Fruit fly (Drosophila melanogaster) whole organism, embryonic: Measurements from ENCODE around the gene nonC.

Experiments
- Antp ChIP-seq: fragments of 200-800 bp; sonication (Bioruptor generic); optimal IDR thresholded peaks from 3 replicates; lab custom pipeline; 2016; ENCODE audit warnings: missing biosample characterization, missing genetic modification characterization
- Atf-2 ChIP-seq: fragments of 200-800 bp; sonication (Bioruptor generic); optimal IDR thresholded peaks from 2 replicates; lab custom pipeline; 2016; ENCODE audit warnings: missing biosample characterization, missing genetic modification characterization
- Atf3 ChIP-seq: fragments of 200-800 bp; sonication (Bioruptor generic); optimal IDR thresholded peaks from 3 replicates; lab custom pipeline; 2016; ENCODE audit warnings: missing biosample characterization, missing genetic modification characterization
- B-H2 ChIP-seq: fragments of 200-800 bp; sonication (Bioruptor generic); optimal IDR thresholded peaks from 2 replicates; lab custom pipeline; 2018; ENCODE audit warnings: missing biosample characterization, mild to moderate bottlenecking, missing genetic modification characterization
- Bdp1 ChIP-seq: fragments of 200-800 bp; sonication (Bioruptor generic); optimal IDR thresholded peaks from 3 replicates; lab custom pipeline; 2016; ENCODE audit warnings: missing biosample characterization, missing genetic modification characterization
- CG10147 ChIP-seq: fragments of 200-800 bp; sonication (Bioruptor generic); optimal IDR thresholded peaks from 2 replicates; lab custom pipeline; 2019; ENCODE audit warnings: missing biosample characterization, mild to moderate bottlenecking, missing genetic modification characterization, moderate library complexity
- CG11695 ChIP-seq: fragments of 200-800 bp; sonication (Bioruptor generic); IDR thresholded peaks from 3 replicates; pipeline ENCODE4 v1.3.6; 2022; ENCODE audit warnings: missing biosample characterization, missing genetic modification characterization
- CG12071 ChIP-seq: fragments of 200-800 bp; sonication (Bioruptor generic); optimal IDR thresholded peaks from 3 replicates; lab custom pipeline; 2018; ENCODE audit warnings: missing biosample characterization, mild to moderate bottlenecking, missing genetic modification characterization
- CG12236 ChIP-seq: fragments of 200-800 bp; sonication (Bioruptor generic); optimal IDR thresholded peaks from 2 replicates; lab custom pipeline; 2016; ENCODE audit warnings: missing biosample characterization, missing genetic modification characterization
- CG1233 ChIP-seq: fragments of 200-800 bp; sonication (Bioruptor generic); optimal IDR thresholded peaks from 4 replicates; lab custom pipeline; 2018; ENCODE audit warnings: missing biosample characterization, mild to moderate bottlenecking, missing genetic modification characterization
- CG1602 ChIP-seq: fragments of 200-800 bp; sonication (Bioruptor generic); optimal IDR thresholded peaks from 3 replicates; lab custom pipeline; 2016; ENCODE audit warnings: missing biosample characterization, missing genetic modification characterization
- CG16813 ChIP-seq: fragments of 200-800 bp; sonication (Bioruptor generic); IDR thresholded peaks from 3 replicates; pipeline ENCODE4 v1.3.6; 2022; ENCODE audit warnings: missing biosample characterization, missing genetic modification characterization; ENCODE audit not compliant: partially characterized antibody
- CG17359 ChIP-seq: fragments of 200-800 bp; sonication (Bioruptor generic); optimal IDR thresholded peaks from 3 replicates; lab custom pipeline; 2018; ENCODE audit warnings: missing biosample characterization, mild to moderate bottlenecking, missing genetic modification characterization, moderate library complexity
- CG33213 ChIP-seq: fragments of 200-800 bp; sonication (Bioruptor generic); optimal IDR thresholded peaks from 3 replicates; lab custom pipeline; 2016; ENCODE audit warnings: missing biosample characterization, missing genetic modification characterization
- CG3838 ChIP-seq: fragments of 200-800 bp; sonication (Bioruptor generic); optimal IDR thresholded peaks from 3 replicates; lab custom pipeline; 2016; ENCODE audit warnings: missing biosample characterization, missing genetic modification characterization
- CG5180 ChIP-seq: fragments of 200-800 bp; sonication (Bioruptor generic); optimal IDR thresholded peaks from 3 replicates; lab custom pipeline; 2017; ENCODE audit warnings: missing biosample characterization, missing genetic modification characterization, mild to moderate bottlenecking, moderate library complexity, missing genetic modification reagents
- CG6765 ChIP-seq: fragments of 200-800 bp; sonication (Bioruptor generic); optimal IDR thresholded peaks from 3 replicates; lab custom pipeline; 2017; ENCODE audit warnings: missing biosample characterization, mild to moderate bottlenecking, missing genetic modification characterization
- CG6813 ChIP-seq: fragments of 200-800 bp; sonication (Bioruptor generic); optimal IDR thresholded peaks from 2 replicates; lab custom pipeline; 2017; ENCODE audit warnings: missing biosample characterization, missing genetic modification characterization, mild to moderate bottlenecking, moderate library complexity, missing genetic modification reagents
- CG8281 ChIP-seq: fragments of 200-800 bp; sonication (Bioruptor generic); optimal IDR thresholded peaks from 2 replicates; lab custom pipeline; 2018; ENCODE audit warnings: missing biosample characterization, mild to moderate bottlenecking, missing genetic modification characterization, moderate library complexity
- CrebB ChIP-seq: fragments of 200-800 bp; sonication (Bioruptor generic); optimal IDR thresholded peaks from 3 replicates; lab custom pipeline; 2018; ENCODE audit warnings: missing biosample characterization, mild to moderate bottlenecking, missing genetic modification characterization
- Dp ChIP-seq: fragments of 200-800 bp; sonication (Bioruptor generic); optimal IDR thresholded peaks from 2 replicates; lab custom pipeline; 2018; ENCODE audit warnings: missing biosample characterization, mild to moderate bottlenecking, missing genetic modification characterization, moderate library complexity
- Drgx ChIP-seq: fragments of 200-800 bp; sonication (Bioruptor generic); IDR thresholded peaks from 2 replicates; pipeline ENCODE4 v1.3.6; 2022; ENCODE audit warnings: missing biosample characterization, missing genetic modification characterization
- H15 ChIP-seq: fragments of 200-800 bp; sonication (Bioruptor generic); IDR thresholded peaks from 3 replicates; pipeline ENCODE4 v1.3.6; 2022; ENCODE audit warnings: missing biosample characterization, missing genetic modification characterization
- Hmx ChIP-seq: fragments of 200-800 bp; sonication (Bioruptor generic); optimal IDR thresholded peaks from 2 replicates; lab custom pipeline; 2016; ENCODE audit warnings: missing biosample characterization, missing genetic modification characterization
- Hsf ChIP-seq: fragments of 200-800 bp; sonication (Bioruptor generic); optimal IDR thresholded peaks from 3 replicates; lab custom pipeline; 2016; ENCODE audit warnings: missing biosample characterization, missing genetic modification characterization
- Mes4 ChIP-seq: fragments of 200-800 bp; sonication (Bioruptor generic); optimal IDR thresholded peaks from 2 replicates; lab custom pipeline; 2016; ENCODE audit warnings: missing biosample characterization, missing genetic modification characterization
- Mrtf ChIP-seq: fragments of 200-800 bp; sonication (Bioruptor generic); IDR thresholded peaks from 3 replicates; pipeline ENCODE4 v1.3.6; 2022; ENCODE audit warnings: missing biosample characterization, missing genetic modification characterization
- NC2α ChIP-seq: fragments of 200-800 bp; sonication (Bioruptor generic); optimal IDR thresholded peaks from 2 replicates; lab custom pipeline; 2016; ENCODE audit warnings: missing biosample characterization, missing genetic modification characterization
- PHDP ChIP-seq: fragments of 200-800 bp; sonication (Bioruptor generic); optimal IDR thresholded peaks from 3 replicates; lab custom pipeline; 2018; ENCODE audit warnings: missing biosample characterization, mild to moderate bottlenecking, missing genetic modification characterization, moderate library complexity
- Ssrp ChIP-seq: fragments of 200-800 bp; sonication (Bioruptor generic); optimal IDR thresholded peaks from 2 replicates; lab custom pipeline; 2018; ENCODE audit warnings: missing biosample characterization, mild to moderate bottlenecking, missing genetic modification characterization, moderate library complexity
- Taf1 ChIP-seq: fragments of 200-800 bp; sonication (Bioruptor generic); IDR thresholded peaks from 2 replicates; pipeline ENCODE4 v1.3.6; 2022; ENCODE audit warnings: missing biosample characterization, missing genetic modification characterization
- cas ChIP-seq: fragments of 200-800 bp; sonication (Bioruptor generic); IDR thresholded peaks from 2 replicates; pipeline ENCODE4 v1.3.6; 2022; ENCODE audit warnings: missing biosample characterization, missing genetic modification characterization
- caup ChIP-seq: fragments of 200-800 bp; sonication (Bioruptor generic); optimal IDR thresholded peaks from 3 replicates; lab custom pipeline; 2017; ENCODE audit warnings: missing biosample characterization, mild to moderate bottlenecking, missing genetic modification characterization, moderate library complexity; ENCODE audit not compliant: severe bottlenecking
- chm ChIP-seq: fragments of 200-800 bp; sonication (Bioruptor generic); IDR thresholded peaks from 2 replicates; pipeline ENCODE4 v1.3.6; 2022; ENCODE audit warnings: missing biosample characterization, missing genetic modification characterization
- chn ChIP-seq: fragments of 200-800 bp; sonication (Bioruptor generic); optimal IDR thresholded peaks from 2 replicates; lab custom pipeline; 2016; ENCODE audit warnings: missing biosample characterization, missing genetic modification characterization
- dati ChIP-seq: fragments of 200-800 bp; sonication (Bioruptor generic); IDR thresholded peaks from 2 replicates; pipeline ENCODE4 v1.3.6; 2022; ENCODE audit warnings: missing biosample characterization, missing genetic modification characterization
- en ChIP-seq: fragments of 200-800 bp; sonication (Bioruptor generic); optimal IDR thresholded peaks from 2 replicates; lab custom pipeline; 2016; ENCODE audit warnings: missing biosample characterization, missing genetic modification characterization
- ewg ChIP-seq: fragments of 200-800 bp; sonication (Bioruptor generic); optimal IDR thresholded peaks from 3 replicates; lab custom pipeline; 2017; ENCODE audit warnings: mild to moderate bottlenecking, missing biosample characterization, missing genetic modification reagents, missing genetic modification characterization
- fu2 ChIP-seq: fragments of 200-800 bp; sonication (Bioruptor generic); optimal IDR thresholded peaks from 2 replicates; lab custom pipeline; 2016; ENCODE audit warnings: missing biosample characterization, missing genetic modification characterization
- ham ChIP-seq: fragments of 200-800 bp; sonication (Bioruptor generic); IDR thresholded peaks from 2 replicates; pipeline ENCODE4 v1.3.6; 2022; ENCODE audit warnings: missing biosample characterization, missing genetic modification characterization
- jigr1 ChIP-seq: fragments of 200-800 bp; sonication (Bioruptor generic); IDR thresholded peaks from 3 replicates; pipeline ENCODE4 v1.3.6; 2022; ENCODE audit warnings: missing biosample characterization, missing genetic modification characterization
- maf-S ChIP-seq: fragments of 200-800 bp; sonication (Bioruptor generic); optimal IDR thresholded peaks from 2 replicates; lab custom pipeline; 2016; ENCODE audit warnings: missing biosample characterization, missing genetic modification characterization
- mam ChIP-seq: fragments of 200-800 bp; sonication (Bioruptor generic); optimal IDR thresholded peaks from 3 replicates; lab custom pipeline; 2016; ENCODE audit warnings: missing biosample characterization, missing genetic modification characterization
- nerfin-1 ChIP-seq: fragments of 200-800 bp; sonication (Bioruptor generic); optimal IDR thresholded peaks from 3 replicates; lab custom pipeline; 2019; ENCODE audit warnings: missing biosample characterization, mild to moderate bottlenecking, missing genetic modification characterization, moderate library complexity
- sna ChIP-seq: fragments of 200-800 bp; sonication (Bioruptor generic); IDR thresholded peaks from 2 replicates; pipeline ENCODE4 v1.3.6; 2022; ENCODE audit warnings: missing biosample characterization, missing genetic modification characterization; ENCODE audit not compliant: partially characterized antibody
- so ChIP-seq: fragments of 200-800 bp; sonication (Bioruptor generic); IDR thresholded peaks from 3 replicates; pipeline ENCODE4 v1.3.6; 2022; ENCODE audit warnings: missing biosample characterization, missing genetic modification characterization
- trh ChIP-seq: fragments of 200-800 bp; sonication (Bioruptor generic); optimal IDR thresholded peaks from 2 replicates; lab custom pipeline; 2016; ENCODE audit warnings: missing biosample characterization, missing genetic modification characterization
- zen ChIP-seq: fragments of 200-800 bp; sonication (Bioruptor generic); optimal IDR thresholded peaks from 3 replicates; lab custom pipeline; 2018; ENCODE audit warnings: missing biosample characterization, mild to moderate bottlenecking, missing genetic modification characterization, moderate library complexity
- zfh1 ChIP-seq: fragments of 200-800 bp; sonication (Bioruptor generic); IDR thresholded peaks from 3 replicates; pipeline ENCODE4 v1.3.6; 2022; ENCODE audit warnings: missing biosample characterization, missing genetic modification characterization
- zfh2 ChIP-seq: fragments of 200-800 bp; sonication (Bioruptor generic); optimal IDR thresholded peaks from 2 replicates; lab custom pipeline; 2016; ENCODE audit warnings: missing biosample characterization, missing genetic modification characterization

nonC gene

dm6 chrX:6843841-6844440 is 19.6 kb downstream of the nonC start, which contains the start of the genes CG14435 and Tmf (continued):
- TF ChIP-seq Mes4 (GFP tag; lab: Kevin White, UChicago) (peak; percentile 33), CG10147 (GFP tag; lab: Kevin White, UChicago) (peak; percentile 77), maf-S (no peak), B-H2 (GFP tag; lab: Kevin White, UChicago) (peak; percentile 84), ewg (peak; percentile 67), CG11695 (GFP tag; lab: Robert Waterston, UW) (peak; percentile 64; the same call in 2 of the 3 replicates), CG12236 (GFP tag; lab: Kevin White, UChicago) (no peak), so (GFP tag; lab: Robert Waterston, UW) (peak; percentile 57; the same call in 2 of the 3 replicates), H15 (peak; percentile 82), fu2 (peak; percentile 28), Drgx (GFP tag; lab: Robert Waterston, UW) (peak; percentile 49), caup (GFP tag; lab: Kevin White, UChicago) (peak; percentile 80), Ssrp (tag; lab: Kevin White, UChicago) (peak; percentile 82), CG5180 (GFP tag; lab: Kevin White, UChicago) (peak; percentile 47), Hsf (GFP tag; lab: Kevin White, UChicago) (peak; percentile 74), chn (peak; percentile 66), Hmx (GFP tag; lab: Kevin White, UChicago) (peak; percentile 45), Atf3 (peak; percentile 15), cas (GFP tag; lab: Robert Waterston, UW) (0 out of 2 replicates have a peak, but pooled peaks have one; percentile 72), mam (GFP tag; lab: Kevin White, UChicago) (peak; percentile 66), PHDP (tag; lab: Kevin White, UChicago) (peak; percentile 79), CG6813 (GFP tag; lab: Kevin White, UChicago) (no peak), CG17359 (tag; lab: Kevin White, UChicago) (peak; percentile 95), CG8281 (tag; lab: Kevin White, UChicago) (peak; percentile 63), chm (GFP tag; lab: Robert Waterston, UW) (0 out of 2 replicates have a peak, but pooled peaks have one; percentile 37), Mrtf (GFP tag; lab: Robert Waterston, UW) (peak; percentile 83; the same call in 2 of the 3 replicates), CG1602 (GFP tag; lab: Kevin White, UChicago) (peak; percentile 85), zfh2 (peak; percentile 74), CG6765 (GFP tag; lab: Kevin White, UChicago) (peak; percentile 63), NC2α (GFP tag; lab: Kevin White, UChicago) (no peak), dati (GFP tag; lab: Robert Waterston, UW) (no peak), CG3838 (GFP tag; lab: Kevin White, UChicago) (peak; percentile 18), trh (GFP tag; lab: Kevin White, UChicago) (peak; percentile 60), zen (peak; percentile 79), Taf1 (GFP tag; lab: Robert Waterston, UW) (peak; percentile 73), jigr1 (GFP tag; lab: Robert Waterston, UW) (peak; percentile 66; the same call in 1 of the 3 replicates), ham (GFP tag; lab: Robert Waterston, UW) (0 out of 2 replicates have a peak, but pooled peaks have one; percentile 36), nerfin-1 (tag; lab: Kevin White, UChicago) (peak; percentile 77), CG12071 (GFP tag; lab: Kevin White, UChicago) (no peak), CG33213 (GFP tag; lab: Kevin White, UChicago) (no peak), Dp (GFP tag; lab: Kevin White, UChicago) (no peak), CG16813 (GFP tag; lab: Robert Waterston, UW) (peak; percentile 47; the same call in 1 of the 3 replicates), zfh1 (GFP tag; lab: Robert Waterston, UW) (peak; percentile 86), sna (GFP tag; lab: Robert Waterston, UW) (no peak), CrebB (tag; lab: Kevin White, UChicago) (no peak), Antp (GFP tag; lab: Kevin White, UChicago) (peak; percentile 28), Atf-2 (GFP tag; lab: Kevin White, UChicago) (peak; percentile 23), en (GFP tag; lab: Kevin White, UChicago) (no peak), CG1233 (peak; percentile 82), Bdp1 (GFP tag; lab: Kevin White, UChicago) (peak; percentile 50)
